Worm (Caenorhabditis elegans) whole organism, L2 larva: ENCODE data around the gene pas-2.

ENCODE experiments used
- aly-2 ChIP-seq: fragments of 150-350 bp; optimal IDR thresholded peaks from 2 replicates; lab custom pipeline; 2014; ENCODE audit warnings: missing biosample characterization, missing genetic modification characterization
- elt-1 ChIP-seq: fragments of 150-350 bp; optimal IDR thresholded peaks from 2 replicates; lab custom pipeline; 2014; ENCODE audit warnings: missing biosample characterization, missing genetic modification characterization
- nhr-10 ChIP-seq: sonication (generic microtip); optimal IDR thresholded peaks from 2 replicates; lab custom pipeline; 2017; ENCODE audit warnings: missing biosample characterization, missing genetic modification characterization
- nhr-11 ChIP-seq: fragments of 150-350 bp; optimal IDR thresholded peaks from 2 replicates; lab custom pipeline; 2014; ENCODE audit warnings: missing biosample characterization, missing genetic modification characterization
- nhr-77 ChIP-seq: fragments of 150-350 bp; optimal IDR thresholded peaks from 2 replicates; lab custom pipeline; 2014; ENCODE audit warnings: missing biosample characterization, missing genetic modification characterization
- skn-1 ChIP-seq: sonication (generic microtip); optimal IDR thresholded peaks from 2 replicates; lab custom pipeline; 2017; ENCODE audit warnings: missing biosample characterization, missing genetic modification characterization

DNA sequence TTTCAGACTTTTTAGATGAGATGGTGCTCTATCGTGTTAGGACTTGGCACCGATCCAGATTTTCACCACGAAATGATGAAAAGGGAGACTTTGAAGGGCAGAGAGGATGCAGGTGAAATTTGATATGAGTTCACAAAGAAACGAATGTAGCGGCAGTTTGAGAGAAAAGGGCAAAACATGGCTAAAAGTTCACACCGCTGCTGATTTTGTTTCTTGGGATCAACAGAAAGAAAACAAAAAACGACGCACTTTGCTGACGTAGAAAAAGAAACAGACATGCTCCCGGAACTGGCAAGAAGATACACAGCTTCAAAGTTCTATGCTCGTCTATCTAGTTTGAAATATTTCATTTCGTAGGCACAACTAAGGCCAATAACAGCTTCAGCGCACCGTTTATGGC is 46.6 kb upstream of the pas-2 start:
- no peak for TF ChIP-seq nhr-11 (tag; lab: Kevin White, UChicago)
- no peak for TF ChIP-seq nhr-77
- no peak for TF ChIP-seq elt-1 (tag; lab: Kevin White, UChicago)
- no peak for TF ChIP-seq aly-2 (tag; lab: Kevin White, UChicago)
- TF ChIP-seq nhr-10: no peak
- no peak for TF ChIP-seq skn-1
